Fruit fly (Drosophila melanogaster): ENCODE results near the gene Stip1.

dm6 chr2L:278134-278533 lies 16.8 kb upstream of the Stip1 start, which contains the start of gene CG17078:
- TF ChIP-seq CG14655 (GFP tag; optimal IDR thresholded peaks at IDR 0.05) (no peak), CG32121 (GFP tag; IDR thresholded peaks at IDR 0.05) (no peak), CG9948 (tag; optimal IDR thresholded peaks at IDR 0.05) (no peak), CG15710 (tag; optimal IDR thresholded peaks at IDR 0.05) (no peak), Pif1B (GFP tag; optimal IDR thresholded peaks at IDR 0.05) (no peak), gl (tag; optimal IDR thresholded peaks at IDR 0.05) (no peak), D1 (tag; optimal IDR thresholded peaks at IDR 0.05) (no peak), CG34367 (tag; optimal IDR thresholded peaks at IDR 0.05) (no peak), CG10348 (GFP tag; IDR thresholded peaks at IDR 0.05) (no peak), CG17806 (tag; optimal IDR thresholded peaks at IDR 0.05) (no peak), EcR (GFP tag; optimal IDR thresholded peaks at IDR 0.05) (no peak), Ets98B (GFP tag; IDR thresholded peaks at IDR 0.05) (no peak)

Data from whole organism, pupa.